Worm (Caenorhabditis elegans) whole organism, midembryonic: Measurements from ENCODE around the gene Y69E1A.1.

Experiments used
- T22C8.4 ChIP-seq: fragments of 200-800 bp; sonication (Bioruptor generic); IDR thresholded peaks from 2 replicates; pipeline ENCODE4 v1.3.6; 2022; ENCODE audit warnings: missing genetic modification characterization, missing compliant biosample characterization
- cog-1 ChIP-seq: sonication (generic microtip); optimal IDR thresholded peaks from 2 replicates; lab custom pipeline; 2016; ENCODE audit warnings: missing genetic modification characterization, missing compliant biosample characterization
- flt-1 ChIP-seq: fragments of 200-800 bp; sonication (Bioruptor generic); IDR thresholded peaks from 2 replicates; pipeline ENCODE4 v1.3.6; 2022; ENCODE audit warnings: missing genetic modification characterization, missing compliant biosample characterization
- klf-2 ChIP-seq: fragments of 200-800 bp; sonication (Bioruptor generic); conservative IDR thresholded peaks from 2 replicates; pipeline ENCODE4 v1.3.6; 2022; ENCODE audit warnings: missing genetic modification reagents, missing genetic modification characterization, missing compliant biosample characterization
- med-1 ChIP-seq: sonication (generic microtip); optimal IDR thresholded peaks from 2 replicates; lab custom pipeline; 2017; ENCODE audit warnings: missing genetic modification characterization, mild to moderate bottlenecking, missing compliant biosample characterization, antibody characterized with exemption, missing genetic modification reagents; ENCODE audit not compliant: insufficient read depth
- ref-1 ChIP-seq: fragments of 200-800 bp; sonication (Bioruptor generic); conservative IDR thresholded peaks from 2 replicates; pipeline ENCODE4 v1.3.6; 2022; ENCODE audit warnings: missing genetic modification reagents, missing genetic modification characterization, missing compliant biosample characterization
- tab-1 ChIP-seq: fragments of 200-800 bp; sonication (Bioruptor generic); IDR thresholded peaks from 2 replicates; pipeline ENCODE4 v1.3.6; 2022; ENCODE audit warnings: missing genetic modification characterization, missing compliant biosample characterization
- ztf-29 ChIP-seq: fragments of 200-800 bp; sonication (Bioruptor generic); IDR thresholded peaks from 2 replicates; pipeline ENCODE4 v1.3.6; 2022; ENCODE audit warnings: missing genetic modification reagents, missing genetic modification characterization, missing compliant biosample characterization

DNA sequence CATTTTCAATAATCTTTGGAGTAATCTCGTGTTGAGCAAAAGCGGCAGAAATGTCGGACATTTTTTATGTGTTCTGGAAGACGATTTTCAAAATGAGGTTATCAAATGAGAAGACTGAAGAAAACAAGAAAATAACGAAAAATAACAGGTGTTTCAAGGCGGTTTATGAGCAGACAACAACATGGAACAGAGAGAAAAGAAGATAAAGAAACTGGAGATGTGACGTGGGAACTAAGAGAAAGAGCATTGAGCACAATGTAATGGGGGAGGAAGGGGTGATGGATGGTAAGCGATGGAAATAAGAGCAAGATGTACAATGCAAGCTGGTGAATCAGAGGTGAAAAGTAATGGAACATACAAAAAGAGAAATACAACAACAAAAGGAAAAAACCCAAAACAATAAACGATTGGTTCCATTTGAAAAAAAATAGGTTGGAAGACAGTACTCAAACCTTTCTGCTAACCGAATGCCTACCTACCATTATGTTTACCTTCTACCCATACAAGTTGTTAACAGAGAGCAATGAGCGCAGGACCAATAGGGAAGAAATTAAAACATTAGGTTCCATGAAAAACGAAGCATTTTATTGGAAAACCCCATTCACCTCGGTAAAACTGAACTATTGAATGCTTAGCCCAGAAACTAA is 9.0 kb upstream of the Y69E1A.1 start, which contains the start of gene Y69E1A.5:
- no peak for TF ChIP-seq cog-1 (tag; lab: Kevin White, UChicago)
- TF ChIP-seq ztf-29 (GFP tag; lab: Robert Waterston, UW): no peak
- TF ChIP-seq med-1 (GFP tag; lab: Kevin White, UChicago): no peak
- no peak for TF ChIP-seq tab-1 (GFP tag; lab: Robert Waterston, UW)
- TF ChIP-seq T22C8.4 (GFP tag; lab: Robert Waterston, UW): no peak
- TF ChIP-seq ref-1 (GFP tag; lab: Robert Waterston, UW): no peak
- no peak for TF ChIP-seq klf-2
- no peak for TF ChIP-seq flt-1
